Fruit fly (Drosophila melanogaster) whole organism, embryonic: ENCODE data around the gene CG43120.

ENCODE experiments used
- Asciz ChIP-seq: fragments of 200-800 bp; sonication (Bioruptor generic); optimal IDR thresholded peaks from 2 replicates; lab custom pipeline; 2017; ENCODE audit warnings: missing biosample characterization, mild to moderate bottlenecking, missing genetic modification characterization, missing genetic modification reagents
- Blimp-1 ChIP-seq: fragments of 200-800 bp; sonication (Bioruptor generic); optimal IDR thresholded peaks from 3 replicates; lab custom pipeline; 2018; ENCODE audit warnings: missing biosample characterization, missing genetic modification characterization, mild to moderate bottlenecking, moderate library complexity, missing genetic modification reagents
- Bteb2 ChIP-seq: fragments of 200-800 bp; sonication (Bioruptor generic); optimal IDR thresholded peaks from 2 replicates; lab custom pipeline; 2016; ENCODE audit warnings: missing biosample characterization, missing genetic modification characterization
- CG11504 ChIP-seq: fragments of 200-800 bp; sonication (Bioruptor generic); optimal IDR thresholded peaks from 3 replicates; lab custom pipeline; 2019; ENCODE audit warnings: missing biosample characterization, mild to moderate bottlenecking, missing genetic modification characterization, moderate library complexity
- CG12071 ChIP-seq: fragments of 200-800 bp; sonication (Bioruptor generic); optimal IDR thresholded peaks from 3 replicates; lab custom pipeline; 2018; ENCODE audit warnings: missing biosample characterization, mild to moderate bottlenecking, missing genetic modification characterization
- CG12942 ChIP-seq: fragments of 200-800 bp; sonication (Bioruptor generic); optimal IDR thresholded peaks from 3 replicates; lab custom pipeline; 2016; ENCODE audit warnings: missing biosample characterization, missing genetic modification characterization
- CG13624 ChIP-seq: fragments of 200-800 bp; sonication (Bioruptor generic); optimal IDR thresholded peaks from 2 replicates; lab custom pipeline; 2016; ENCODE audit warnings: missing biosample characterization, missing genetic modification characterization
- CG13894 ChIP-seq: fragments of 200-800 bp; sonication (Bioruptor generic); optimal IDR thresholded peaks from 3 replicates; lab custom pipeline; 2018; ENCODE audit warnings: missing biosample characterization, mild to moderate bottlenecking, missing genetic modification characterization, moderate library complexity
- CG14860 ChIP-seq: fragments of 200-800 bp; sonication (Bioruptor generic); IDR thresholded peaks from 3 replicates; pipeline ENCODE4 v1.3.6; 2022; ENCODE audit warnings: missing biosample characterization, missing genetic modification characterization; ENCODE audit not compliant: partially characterized antibody
- CG16779 ChIP-seq: fragments of 200-800 bp; sonication (Bioruptor generic); IDR thresholded peaks from 2 replicates; pipeline ENCODE4 v1.3.6; 2022; ENCODE audit warnings: missing biosample characterization, missing genetic modification characterization
- CG16813 ChIP-seq: fragments of 200-800 bp; sonication (Bioruptor generic); IDR thresholded peaks from 3 replicates; pipeline ENCODE4 v1.3.6; 2022; ENCODE audit warnings: missing biosample characterization, missing genetic modification characterization; ENCODE audit not compliant: partially characterized antibody
- CG17328 ChIP-seq: fragments of 200-800 bp; sonication (Bioruptor generic); IDR thresholded peaks from 2 replicates; pipeline ENCODE4 v1.3.6; 2022; ENCODE audit warnings: missing biosample characterization, missing genetic modification characterization
- CG18262 ChIP-seq: fragments of 200-800 bp; optimal IDR thresholded peaks from 3 replicates; lab custom pipeline; 2019; ENCODE audit warnings: missing biosample characterization, mild to moderate bottlenecking, missing genetic modification characterization, moderate library complexity
- CG2202 ChIP-seq: fragments of 200-800 bp; sonication (Bioruptor generic); optimal IDR thresholded peaks from 2 replicates; lab custom pipeline; 2018; ENCODE audit warnings: missing biosample characterization, mild to moderate bottlenecking, missing genetic modification characterization
- CG30403 ChIP-seq: fragments of 200-800 bp; sonication (Bioruptor generic); optimal IDR thresholded peaks from 3 replicates; lab custom pipeline; 2016; ENCODE audit warnings: missing biosample characterization, missing genetic modification characterization
- CG30431 ChIP-seq: fragments of 200-800 bp; sonication (Bioruptor generic); optimal IDR thresholded peaks from 2 replicates; lab custom pipeline; 2017; ENCODE audit warnings: missing biosample characterization, missing genetic modification characterization
- CG42726 ChIP-seq: fragments of 200-800 bp; sonication (Bioruptor generic); IDR thresholded peaks from 2 replicates; pipeline ENCODE4 v1.3.6; 2022; ENCODE audit warnings: missing biosample characterization, missing genetic modification characterization; ENCODE audit not compliant: partially characterized antibody
- CG43689 ChIP-seq: fragments of 200-800 bp; sonication (Bioruptor generic); IDR thresholded peaks from 2 replicates; pipeline ENCODE4 v1.3.6; 2022; ENCODE audit warnings: missing biosample characterization, missing genetic modification characterization
- CG4404 ChIP-seq: fragments of 200-800 bp; sonication (Bioruptor generic); IDR thresholded peaks from 2 replicates; pipeline ENCODE4 v1.3.6; 2022; ENCODE audit warnings: missing biosample characterization, missing genetic modification characterization
- CG7357 ChIP-seq: fragments of 200-800 bp; sonication (Bioruptor generic); IDR thresholded peaks from 3 replicates; pipeline ENCODE4 v1.3.6; 2022; ENCODE audit warnings: missing biosample characterization, missing genetic modification characterization
- CG8924 ChIP-seq: fragments of 200-800 bp; optimal IDR thresholded peaks from 3 replicates; lab custom pipeline; 2019; ENCODE audit warnings: missing biosample characterization, mild to moderate bottlenecking, missing genetic modification characterization, moderate library complexity
- CG9609 ChIP-seq: fragments of 200-800 bp; sonication (Bioruptor generic); optimal IDR thresholded peaks from 3 replicates; lab custom pipeline; 2016; ENCODE audit warnings: missing biosample characterization, missing genetic modification characterization
- Dad ChIP-seq: fragments of 200-800 bp; sonication (Bioruptor generic); optimal IDR thresholded peaks from 3 replicates; lab custom pipeline; 2016; ENCODE audit warnings: missing biosample characterization, missing genetic modification characterization
- Drgx ChIP-seq: fragments of 200-800 bp; sonication (Bioruptor generic); IDR thresholded peaks from 2 replicates; pipeline ENCODE4 v1.3.6; 2022; ENCODE audit warnings: missing biosample characterization, missing genetic modification characterization
- Hr3 ChIP-seq: fragments of 200-800 bp; sonication (Bioruptor generic); optimal IDR thresholded peaks from 3 replicates; lab custom pipeline; 2016; ENCODE audit warnings: missing biosample characterization, missing genetic modification characterization
- NC2β ChIP-seq: fragments of 200-800 bp; sonication (Bioruptor generic); optimal IDR thresholded peaks from 2 replicates; lab custom pipeline; 2016; ENCODE audit warnings: missing biosample characterization, missing genetic modification characterization
- Nf-YC ChIP-seq: fragments of 200-800 bp; optimal IDR thresholded peaks from 3 replicates; lab custom pipeline; 2019; ENCODE audit warnings: missing biosample characterization, mild to moderate bottlenecking, missing genetic modification characterization, moderate library complexity
- Rx ChIP-seq: fragments of 200-800 bp; sonication (Bioruptor generic); IDR thresholded peaks from 2 replicates; pipeline ENCODE4 v1.3.6; 2022; ENCODE audit warnings: missing biosample characterization, missing genetic modification characterization
- Side ChIP-seq: fragments of 200-800 bp; sonication (Bioruptor generic); optimal IDR thresholded peaks from 2 replicates; lab custom pipeline; 2016; ENCODE audit warnings: missing biosample characterization, missing genetic modification characterization
- Tbp ChIP-seq: fragments of >200 bp; optimal IDR thresholded peaks from 2 replicates; lab custom pipeline; 2018; ENCODE audit warnings: missing biosample characterization, missing genetic modification characterization
- Trl ChIP-seq, 3 experiments: fragments of >200 bp in 2 of 3; fragments of 200-800 bp in 1 of 3; sonication (Bioruptor generic) in 1 of 3; optimal IDR thresholded peaks; 2 replicates in 1 of 3; 3 replicates in 2 of 3; lab custom pipeline; 2016 to 2017; ENCODE audit warnings: missing biosample characterization in 1 of 3, missing genetic modification characterization in 1 of 3
- bab2 ChIP-seq: fragments of 200-800 bp; sonication (Bioruptor generic); optimal IDR thresholded peaks from 2 replicates; lab custom pipeline; 2016; ENCODE audit warnings: missing biosample characterization, missing genetic modification characterization
- bbx ChIP-seq: fragments of 200-800 bp; sonication (Bioruptor generic); IDR thresholded peaks from 2 replicates; pipeline ENCODE4 v1.3.6; 2022; ENCODE audit warnings: missing biosample characterization, missing genetic modification characterization; ENCODE audit not compliant: partially characterized antibody
- bsh ChIP-seq, 2 experiments: fragments of 200-800 bp; sonication (Bioruptor generic); optimal IDR thresholded peaks; 2 replicates each; lab custom pipeline; 2017 to 2018; ENCODE audit warnings: mild to moderate bottlenecking in 2 of 2, missing biosample characterization in 2 of 2, missing genetic modification characterization in 2 of 2, moderate library complexity in 1 of 2
- chinmo ChIP-seq: fragments of 200-800 bp; sonication (Bioruptor generic); IDR thresholded peaks from 4 replicates; pipeline ENCODE4 v1.3.6; 2022; ENCODE audit warnings: missing biosample characterization, missing genetic modification characterization; ENCODE audit not compliant: partially characterized antibody
- croc ChIP-seq: fragments of 200-800 bp; sonication (Bioruptor generic); conservative IDR thresholded peaks from 3 replicates; pipeline ENCODE4 v1.3.6; 2022; ENCODE audit warnings: missing biosample characterization, missing genetic modification characterization
- danr ChIP-seq: fragments of 200-800 bp; sonication (Bioruptor generic); IDR thresholded peaks from 2 replicates; pipeline ENCODE4 v1.3.6; 2022; ENCODE audit warnings: missing biosample characterization, missing genetic modification characterization
- ind ChIP-seq: fragments of 200-800 bp; sonication (Bioruptor generic); optimal IDR thresholded peaks from 3 replicates; lab custom pipeline; 2016; ENCODE audit warnings: missing biosample characterization, missing genetic modification characterization
- jumu ChIP-seq: fragments of 200-800 bp; sonication (Bioruptor generic); optimal IDR thresholded peaks from 3 replicates; lab custom pipeline; 2016; ENCODE audit warnings: missing biosample characterization, missing genetic modification characterization
- klu ChIP-seq: fragments of 200-800 bp; sonication (Bioruptor generic); IDR thresholded peaks from 2 replicates; pipeline ENCODE4 v1.3.6; 2022; ENCODE audit warnings: missing biosample characterization, missing genetic modification characterization
- lov ChIP-seq, 2 experiments: fragments of 200-800 bp in 1 of 2; fragments of >200 bp in 1 of 2; sonication (Bioruptor generic) in 1 of 2; IDR thresholded peaks in 1 of 2; optimal IDR thresholded peaks in 1 of 2; 2 replicates in 1 of 2; 3 replicates in 1 of 2; pipeline versions ENCODE4 v1.3.6 to Lab custom; 2017 to 2022; ENCODE audit warnings: missing biosample characterization in 1 of 2, missing genetic modification characterization in 1 of 2
- onecut ChIP-seq: fragments of 200-800 bp; sonication (Bioruptor generic); IDR thresholded peaks from 2 replicates; pipeline ENCODE4 v1.3.6; 2022; ENCODE audit warnings: missing biosample characterization, missing genetic modification characterization
- pb ChIP-seq: fragments of 200-800 bp; sonication (Bioruptor generic); optimal IDR thresholded peaks from 3 replicates; lab custom pipeline; 2016; ENCODE audit warnings: missing biosample characterization, missing genetic modification characterization
- pnt ChIP-seq: fragments of 200-800 bp; sonication (Bioruptor generic); optimal IDR thresholded peaks from 3 replicates; lab custom pipeline; 2016; ENCODE audit warnings: missing biosample characterization, missing genetic modification characterization
- run ChIP-seq: fragments of 200-800 bp; sonication (Bioruptor generic); optimal IDR thresholded peaks from 3 replicates; lab custom pipeline; 2018; ENCODE audit warnings: missing biosample characterization, mild to moderate bottlenecking, missing genetic modification characterization
- sr ChIP-seq: fragments of 200-800 bp; sonication (Bioruptor generic); IDR thresholded peaks from 3 replicates; pipeline ENCODE4 v1.3.6; 2022; ENCODE audit warnings: missing biosample characterization, missing genetic modification characterization
- ssp ChIP-seq: fragments of 200-800 bp; sonication (Bioruptor generic); IDR thresholded peaks from 2 replicates; pipeline ENCODE4 v1.3.6; 2022; ENCODE audit warnings: missing biosample characterization, missing genetic modification characterization
- wdn ChIP-seq: fragments of 200-800 bp; sonication (Bioruptor generic); IDR thresholded peaks from 2 replicates; pipeline ENCODE4 v1.3.6; 2022; ENCODE audit warnings: missing biosample characterization, missing genetic modification characterization

The CG43120 gene

DNA sequence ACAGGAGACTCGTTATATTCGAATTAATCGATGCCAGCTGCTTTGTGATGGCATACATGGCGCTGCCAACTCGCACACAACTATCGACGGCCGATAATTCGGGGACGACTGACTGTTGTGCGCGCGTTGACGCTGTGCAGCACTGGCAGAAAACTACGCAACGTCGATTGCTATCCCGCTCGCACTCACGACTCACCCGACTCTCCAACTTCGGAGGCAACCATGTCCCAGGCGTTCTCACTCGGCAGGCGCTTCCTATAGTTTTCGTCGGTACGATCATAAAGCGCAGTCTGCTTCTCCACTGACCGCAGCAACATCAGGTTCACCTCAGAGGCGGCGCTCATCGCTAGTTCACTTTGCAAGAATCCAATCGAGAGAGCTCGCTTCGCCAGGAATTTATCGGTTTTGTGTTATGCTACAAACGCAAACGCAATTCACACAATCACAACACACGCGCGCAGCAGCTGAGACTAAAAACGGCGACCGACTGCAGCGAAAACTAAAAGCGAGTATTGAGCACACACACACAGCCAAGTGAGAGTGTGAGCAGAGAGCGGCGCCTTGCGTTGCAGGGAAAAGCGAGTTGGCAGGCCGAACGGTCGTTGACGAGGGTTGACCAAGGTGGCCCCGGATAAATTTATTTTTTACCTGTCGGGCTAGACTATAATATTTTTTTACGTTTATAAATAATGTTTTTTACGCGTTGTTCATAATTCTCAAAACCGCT is 27.9 kb downstream of the CG43120 start, which contains the start of gene stwl (continued):
- peak; percentile 65 for TF ChIP-seq CG9609 (GFP tag; lab: Kevin White, UChicago)
- TF ChIP-seq Drgx: 0 out of 2 replicates have a peak, but pooled peaks have one; percentile 7
- peak; percentile 30; the same call in 1 of the 2 replicates for TF ChIP-seq Rx (GFP tag; lab: Robert Waterston, UW)
- TF ChIP-seq CG13894 (tag; lab: Kevin White, UChicago): peak; percentile 50
- peak in 1 of 2 experiments; percentile 79 for TF ChIP-seq Trl (optimal IDR thresholded peaks at IDR 0.05; lab: Kevin White, UChicago)
- peak; percentile 63 for TF ChIP-seq Trl (GFP tag; optimal IDR thresholded peaks at IDR 0.05; lab: Kevin White, UChicago)
- TF ChIP-seq Nf-YC (tag; lab: Kevin White, UChicago): no peak
- peak; percentile 61 for TF ChIP-seq jumu (GFP tag; lab: Kevin White, UChicago)
- TF ChIP-seq CG43689 (GFP tag; lab: Robert Waterston, UW): no peak
- TF ChIP-seq CG14860 (GFP tag; lab: Robert Waterston, UW): peak; percentile 76
- no peak for TF ChIP-seq CG30403 (GFP tag; lab: Kevin White, UChicago)
- peak; percentile 58; the same call in 1 of the 3 replicates for TF ChIP-seq sr
- peak; percentile 86 for TF ChIP-seq onecut
- TF ChIP-seq Hr3 (GFP tag; lab: Kevin White, UChicago): no peak
- peak; percentile 54 for TF ChIP-seq pb (GFP tag; lab: Kevin White, UChicago)
- no peak for TF ChIP-seq lov (optimal IDR thresholded peaks at IDR 0.05; lab: Kevin White, UChicago)
- TF ChIP-seq lov (GFP tag; IDR thresholded peaks at IDR 0.05; lab: Robert Waterston, UW): 0 out of 3 replicates have a peak, but pooled peaks have one; percentile 5
- 0 out of 2 replicates have a peak, but pooled peaks have one; percentile 16 for TF ChIP-seq danr (GFP tag; lab: Robert Waterston, UW)
- TF ChIP-seq ssp (GFP tag; lab: Robert Waterston, UW): peak; percentile 31; the same call in 1 of the 2 replicates
- TF ChIP-seq ind (GFP tag; lab: Kevin White, UChicago): peak; percentile 77
- TF ChIP-seq CG7357 (GFP tag; lab: Robert Waterston, UW): peak; percentile 52; the same call in 1 of the 3 replicates
- TF ChIP-seq chinmo: 0 out of 4 replicates have a peak, but pooled peaks have one; percentile 69
- TF ChIP-seq Dad (GFP tag; lab: Kevin White, UChicago): no peak
- TF ChIP-seq pnt (GFP tag; lab: Kevin White, UChicago): peak; percentile 53
- TF ChIP-seq run (tag; lab: Kevin White, UChicago): no peak
- TF ChIP-seq Side (GFP tag; lab: Kevin White, UChicago): peak; percentile 48
- TF ChIP-seq klu (GFP tag; lab: Robert Waterston, UW): peak; percentile 37
- peak; percentile 58 for TF ChIP-seq CG12942 (GFP tag; lab: Kevin White, UChicago)
- peak; percentile 22 for TF ChIP-seq CG11504 (tag; lab: Kevin White, UChicago)
- TF ChIP-seq bbx (GFP tag; lab: Robert Waterston, UW): peak; percentile 90
- no peak; the same call in 2 of the 3 replicates for TF ChIP-seq croc
- TF ChIP-seq Tbp (GFP tag; lab: Kevin White, UChicago): no peak
- peak; percentile 30 for TF ChIP-seq Bteb2 (GFP tag; lab: Kevin White, UChicago)
- peak; percentile 84 for TF ChIP-seq CG16813 (GFP tag; lab: Robert Waterston, UW)
- TF ChIP-seq CG2202: no peak
- TF ChIP-seq CG30431: no peak
- TF ChIP-seq Asciz (GFP tag; lab: Kevin White, UChicago): peak; percentile 51
- no peak for TF ChIP-seq CG12071 (GFP tag; lab: Kevin White, UChicago)
- no peak for TF ChIP-seq CG18262 (tag; lab: Kevin White, UChicago)
- TF ChIP-seq wdn (GFP tag; lab: Robert Waterston, UW): no peak
- no peak for TF ChIP-seq CG8924
- TF ChIP-seq CG16779: no peak
- peak in 1 of 2 experiments; percentile 20 for TF ChIP-seq bsh (GFP tag; optimal IDR thresholded peaks at IDR 0.05; lab: Kevin White, UChicago)
- TF ChIP-seq CG4404 (GFP tag; lab: Robert Waterston, UW): peak; percentile 57
- peak; percentile 80 for TF ChIP-seq CG13624 (GFP tag; lab: Kevin White, UChicago)
- peak; percentile 87 for TF ChIP-seq CG42726 (GFP tag; lab: Robert Waterston, UW)
- TF ChIP-seq Blimp-1 (GFP tag; lab: Kevin White, UChicago): no peak
- peak; percentile 47 for TF ChIP-seq bab2 (GFP tag; lab: Kevin White, UChicago)
- TF ChIP-seq NC2β (GFP tag; lab: Kevin White, UChicago): peak; percentile 61
- peak; percentile 46 for TF ChIP-seq CG17328 (GFP tag; lab: Robert Waterston, UW)
